Fruit fly (Drosophila melanogaster) whole organism, pupa: ENCODE results near the gene CG3630.

ENCODE experiments used
- CG10348 ChIP-seq: fragments of 200-800 bp; sonication (Bioruptor generic); IDR thresholded peaks from 2 replicates; pipeline ENCODE4 v1.3.6; 2022; ENCODE audit warnings: missing biosample characterization, missing genetic modification characterization
- CG12605 ChIP-seq: fragments of 200-800 bp; sonication (Bioruptor generic); IDR thresholded peaks from 2 replicates; pipeline ENCODE4 v1.3.6; 2022; ENCODE audit warnings: missing biosample characterization, missing genetic modification characterization
- CG13204 ChIP-seq: fragments of 200-800 bp; sonication (Bioruptor generic); optimal IDR thresholded peaks from 2 replicates; lab custom pipeline; 2018; ENCODE audit warnings: missing biosample characterization, mild to moderate bottlenecking, missing genetic modification characterization, moderate library complexity
- CG14655 ChIP-seq: fragments of 200-800 bp; sonication (Bioruptor generic); optimal IDR thresholded peaks from 3 replicates; lab custom pipeline; 2017; ENCODE audit warnings: mild to moderate bottlenecking, missing biosample characterization, missing genetic modification reagents, missing genetic modification characterization
- CG15710 ChIP-seq: fragments of 200-800 bp; sonication (Bioruptor generic); optimal IDR thresholded peaks from 2 replicates; lab custom pipeline; 2018; ENCODE audit warnings: missing biosample characterization, mild to moderate bottlenecking, missing genetic modification characterization, moderate library complexity
- CG17806 ChIP-seq: fragments of 200-800 bp; sonication (Bioruptor generic); optimal IDR thresholded peaks from 2 replicates; lab custom pipeline; 2018; ENCODE audit warnings: missing biosample characterization, mild to moderate bottlenecking, missing genetic modification characterization, moderate library complexity
- CG32121 ChIP-seq: fragments of 200-800 bp; sonication (Bioruptor generic); IDR thresholded peaks from 2 replicates; pipeline ENCODE4 v1.3.6; 2022; ENCODE audit warnings: missing biosample characterization, missing genetic modification characterization
- CG34367 ChIP-seq: fragments of 200-800 bp; sonication (Bioruptor generic); optimal IDR thresholded peaks from 2 replicates; lab custom pipeline; 2018; ENCODE audit warnings: missing biosample characterization, mild to moderate bottlenecking, missing genetic modification characterization
- CG4496 ChIP-seq: fragments of 200-800 bp; sonication (Bioruptor generic); IDR thresholded peaks from 3 replicates; pipeline ENCODE4 v1.3.6; 2022; ENCODE audit warnings: missing biosample characterization, missing genetic modification characterization
- CG8159 ChIP-seq: fragments of 200-800 bp; sonication (Bioruptor generic); optimal IDR thresholded peaks from 3 replicates; lab custom pipeline; 2018; ENCODE audit warnings: missing biosample characterization, mild to moderate bottlenecking, missing genetic modification characterization, moderate library complexity
- CG8301 ChIP-seq: fragments of 200-800 bp; sonication (Bioruptor generic); optimal IDR thresholded peaks from 2 replicates; lab custom pipeline; 2018; ENCODE audit warnings: missing biosample characterization, mild to moderate bottlenecking, missing genetic modification characterization
- CG9948 ChIP-seq: fragments of 200-800 bp; sonication (Bioruptor generic); optimal IDR thresholded peaks from 2 replicates; lab custom pipeline; 2018; ENCODE audit warnings: missing biosample characterization, mild to moderate bottlenecking, missing genetic modification characterization, moderate library complexity
- D1 ChIP-seq: fragments of 200-800 bp; sonication (Bioruptor generic); optimal IDR thresholded peaks from 2 replicates; lab custom pipeline; 2018; ENCODE audit warnings: missing biosample characterization, mild to moderate bottlenecking, missing genetic modification characterization, moderate library complexity
- EcR ChIP-seq: fragments of 200-800 bp; sonication (Bioruptor generic); optimal IDR thresholded peaks from 3 replicates; lab custom pipeline; 2019; ENCODE audit warnings: missing biosample characterization, missing genetic modification characterization, mild to moderate bottlenecking, moderate library complexity, missing genetic modification reagents
- Ets98B ChIP-seq: fragments of 200-800 bp; sonication (Bioruptor generic); IDR thresholded peaks from 2 replicates; pipeline ENCODE4 v1.3.6; 2022; ENCODE audit warnings: missing biosample characterization, missing genetic modification characterization
- Pif1A ChIP-seq: fragments of 200-800 bp; sonication (Bioruptor generic); optimal IDR thresholded peaks from 3 replicates; lab custom pipeline; 2016; ENCODE audit warnings: missing biosample characterization, missing genetic modification characterization
- Pif1B ChIP-seq: fragments of 200-800 bp; sonication (Bioruptor generic); optimal IDR thresholded peaks from 3 replicates; lab custom pipeline; 2016; ENCODE audit warnings: missing biosample characterization, missing genetic modification characterization
- Snoo ChIP-seq: fragments of 200-800 bp; sonication (Bioruptor generic); optimal IDR thresholded peaks from 3 replicates; lab custom pipeline; 2017; ENCODE audit warnings: missing biosample characterization, mild to moderate bottlenecking, missing genetic modification characterization, inconsistent platforms
- fd96Ca ChIP-seq: fragments of 200-800 bp; sonication (Bioruptor generic); IDR thresholded peaks from 3 replicates; pipeline ENCODE4 v1.3.6; 2022; ENCODE audit warnings: missing biosample characterization, missing genetic modification characterization
- gl ChIP-seq: fragments of 200-800 bp; sonication (Bioruptor generic); optimal IDR thresholded peaks from 2 replicates; lab custom pipeline; 2018; ENCODE audit warnings: missing biosample characterization, mild to moderate bottlenecking, missing genetic modification characterization
- rn ChIP-seq: fragments of 200-800 bp; sonication (Bioruptor generic); IDR thresholded peaks from 2 replicates; pipeline ENCODE4 v1.3.6; 2022; ENCODE audit warnings: missing biosample characterization, missing genetic modification characterization

CG3630 gene

DNA sequence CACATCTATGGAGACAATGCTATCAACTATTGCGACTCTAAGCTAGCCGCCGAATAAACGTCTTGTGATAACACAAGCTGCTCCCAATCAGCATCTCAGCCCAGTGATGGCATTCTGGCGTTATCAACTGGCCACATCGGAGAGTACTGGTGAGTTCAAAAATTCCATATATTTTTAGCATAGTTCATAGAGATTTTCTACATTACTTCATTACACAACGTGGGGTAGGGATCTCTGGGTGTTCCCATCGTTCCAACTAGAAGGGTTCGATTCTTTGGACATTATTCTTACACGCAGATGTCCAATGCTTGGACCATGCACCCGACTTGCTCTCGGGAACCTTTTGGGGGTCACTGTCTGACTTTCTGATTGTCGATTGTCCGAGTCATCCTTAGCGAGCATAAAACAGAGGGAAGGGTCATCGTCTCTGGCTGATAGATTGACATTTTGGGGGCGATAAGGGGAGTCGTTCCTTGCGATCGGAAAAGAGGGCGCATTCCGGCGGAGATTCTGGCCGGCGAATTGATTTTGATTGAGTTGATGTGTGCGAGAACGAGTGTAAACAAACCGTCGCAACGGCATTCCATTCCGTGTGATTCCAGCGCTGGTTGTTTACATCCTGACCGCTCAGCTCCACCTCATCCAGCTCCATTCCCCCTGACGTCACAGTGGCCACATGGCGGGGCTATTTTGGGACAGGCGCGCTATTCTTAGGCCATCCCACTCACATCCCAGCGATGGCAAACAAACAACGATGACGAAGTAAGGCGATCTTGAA, at the start of gene CG3630, which contains the start of gene Cyp4d1:
Gene CG3630, plus strand, starts transcription at position 67 of the 778 bp plus-strand sequence.
Gene Cyp4d1, minus strand, starts transcription at position 51 of the 778 bp plus-strand sequence.
- TF ChIP-seq CG17806 (tag; lab: Kevin White, UChicago) (no peak), CG32121 (GFP tag; lab: Robert Waterston, UW) (no peak), CG8159 (no peak), Ets98B (GFP tag; lab: Robert Waterston, UW) (no peak), Pif1B (no peak), Snoo (tag; lab: Kevin White, UChicago) (no peak), CG34367 (tag; lab: Kevin White, UChicago) (no peak), CG10348 (GFP tag; lab: Robert Waterston, UW) (no peak), CG9948 (tag; lab: Kevin White, UChicago) (no peak), fd96Ca (GFP tag; lab: Robert Waterston, UW) (no peak), CG15710 (no peak), CG14655 (GFP tag; lab: Kevin White, UChicago) (no peak), rn (GFP tag; lab: Robert Waterston, UW) (no peak), CG8301 (no peak), Pif1A (GFP tag; lab: Kevin White, UChicago) (no peak), CG12605 (GFP tag; lab: Robert Waterston, UW) (no peak), D1 (tag; lab: Kevin White, UChicago) (no peak)

DNA sequence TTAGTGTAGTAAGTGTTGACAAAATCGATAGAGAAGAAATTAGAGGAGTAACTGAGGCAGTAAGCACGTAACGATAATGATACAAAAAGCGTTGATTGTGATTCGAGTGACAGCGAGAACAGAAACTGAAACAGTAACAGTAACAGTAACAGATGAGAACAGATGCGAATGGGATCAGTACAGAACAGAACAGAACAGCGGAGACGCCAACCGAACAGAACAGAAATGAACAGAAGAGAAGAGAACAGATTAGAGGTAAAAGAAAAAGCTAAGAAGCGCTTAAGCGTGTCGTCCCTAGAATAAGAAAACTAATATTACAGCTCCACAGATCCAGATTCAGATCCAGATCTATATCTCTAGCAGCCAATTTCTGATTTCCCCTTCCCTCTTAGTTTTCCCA, 49.3 kb upstream of the CG3630 start:
- TF ChIP-seq CG4496 (GFP tag; lab: Robert Waterston, UW) (no peak), CG8159 (no peak), CG10348 (GFP tag; lab: Robert Waterston, UW) (no peak)

DNA sequence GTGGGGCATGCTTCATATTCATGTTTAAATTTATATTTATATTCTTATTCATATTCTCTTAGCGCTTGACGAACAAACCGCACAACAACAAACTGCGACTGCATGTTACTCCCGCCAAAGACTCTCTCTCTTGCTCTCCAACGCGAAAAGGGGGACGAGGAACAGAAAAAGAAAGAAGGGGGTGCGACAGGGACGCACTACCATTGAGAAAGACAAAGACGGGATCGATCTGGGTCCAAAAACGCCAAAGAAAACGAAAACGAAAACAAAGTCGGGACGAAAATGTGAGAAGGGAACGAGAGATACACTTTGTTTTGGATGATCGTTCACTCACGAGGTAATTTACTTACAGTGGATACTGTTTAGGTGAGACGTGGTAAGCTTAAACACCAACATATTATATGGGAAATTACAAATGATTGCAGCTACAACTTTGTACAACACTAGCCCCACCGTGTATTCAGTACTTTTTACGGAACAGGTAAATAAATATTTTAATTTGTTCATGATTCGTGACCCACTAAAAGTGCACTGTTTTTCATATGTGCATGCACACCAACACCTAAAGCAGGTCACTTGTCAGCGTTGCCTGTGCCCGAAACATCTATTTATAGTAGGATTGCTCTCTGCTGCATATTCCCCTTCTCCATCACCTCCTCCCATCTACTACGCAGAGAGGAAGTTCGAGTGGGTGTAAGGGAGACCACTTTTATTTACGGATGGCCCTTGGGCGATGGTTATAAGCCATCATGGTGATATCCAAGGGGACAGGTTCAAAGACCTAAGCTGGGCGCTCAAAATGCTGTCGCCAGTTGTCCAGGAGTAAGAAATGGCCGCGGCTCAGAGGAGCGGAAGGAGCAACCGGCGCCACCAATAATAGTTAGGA, 40.0 kb upstream of the CG3630 start:
- TF ChIP-seq fd96Ca (GFP tag; lab: Robert Waterston, UW) (peak; percentile 51; the same call in 1 of the 3 replicates), CG17806 (tag; lab: Kevin White, UChicago) (peak; percentile 58), CG14655 (GFP tag; lab: Kevin White, UChicago) (no peak), CG10348 (GFP tag; lab: Robert Waterston, UW) (no peak), CG32121 (GFP tag; lab: Robert Waterston, UW) (peak; percentile 80), rn (GFP tag; lab: Robert Waterston, UW) (0 out of 2 replicates have a peak, but pooled peaks have one; percentile 35), CG9948 (tag; lab: Kevin White, UChicago) (peak; percentile 63), CG15710 (peak; percentile 68), CG8159 (peak; percentile 71), EcR (peak; percentile 40), Snoo (tag; lab: Kevin White, UChicago) (peak; percentile 2), CG4496 (GFP tag; lab: Robert Waterston, UW) (peak; percentile 75), CG8301 (no peak), D1 (tag; lab: Kevin White, UChicago) (no peak), gl (peak; percentile 55), Ets98B (GFP tag; lab: Robert Waterston, UW) (peak; percentile 67), Pif1B (peak; percentile 57), CG12605 (GFP tag; lab: Robert Waterston, UW) (no peak), CG13204 (GFP tag; lab: Kevin White, UChicago) (peak; percentile 34), Pif1A (GFP tag; lab: Kevin White, UChicago) (peak; percentile 72), CG34367 (tag; lab: Kevin White, UChicago) (peak; percentile 53)

DNA sequence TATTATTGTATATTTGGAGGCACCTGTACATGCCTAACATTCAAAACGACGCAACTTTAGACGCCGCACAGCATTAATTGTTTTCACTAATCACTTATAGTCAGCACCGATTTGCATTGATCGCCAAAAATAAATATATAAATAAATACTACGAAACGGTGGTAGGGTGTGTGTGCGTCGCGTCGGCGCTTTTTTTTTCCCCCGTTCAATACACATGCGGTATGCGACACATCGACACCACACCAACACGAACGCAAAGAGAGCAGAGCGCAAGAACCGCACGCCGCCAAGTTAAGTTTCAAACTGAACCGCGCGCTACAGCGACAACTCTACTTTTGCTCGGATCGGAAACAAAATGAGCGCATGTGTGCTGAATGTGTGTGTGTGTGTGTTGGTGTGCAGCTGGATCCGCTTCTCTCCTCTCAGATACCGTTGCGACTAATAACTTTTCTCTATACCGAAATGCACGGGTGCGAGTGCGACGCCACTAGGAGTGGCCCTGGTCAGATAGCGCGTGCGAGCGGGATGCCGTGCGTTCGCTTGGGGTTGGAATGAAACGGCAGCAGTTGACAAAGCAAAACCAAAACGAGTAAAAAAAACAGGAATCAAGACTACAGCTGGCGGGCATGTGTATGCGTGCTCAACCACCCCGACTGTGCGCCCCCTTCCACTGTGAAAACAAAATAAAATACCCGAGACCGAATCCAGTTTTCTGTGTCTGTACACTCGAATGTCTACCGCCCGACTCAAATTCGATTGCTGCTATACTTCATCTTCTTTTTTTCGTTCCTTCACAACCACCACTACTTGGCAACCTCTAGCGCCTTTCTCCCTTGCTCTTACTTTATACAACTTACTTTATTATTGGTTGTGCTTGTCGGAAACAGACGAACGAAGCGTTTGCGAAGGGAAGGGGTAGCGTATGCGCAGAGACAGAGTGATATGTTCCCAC, 38.7 kb upstream of the CG3630 start, which contains the start of gene ph-d:
Gene ph-d, minus strand, starts transcription at position 274 of the 952 bp plus-strand sequence.
- TF ChIP-seq CG13204 (GFP tag; lab: Kevin White, UChicago) (peak; percentile 78), CG9948 (tag; lab: Kevin White, UChicago) (peak; percentile 24), CG32121 (GFP tag; lab: Robert Waterston, UW) (peak; percentile 88), CG8301 (peak; percentile 76), Snoo (tag; lab: Kevin White, UChicago) (peak; percentile 61), CG14655 (GFP tag; lab: Kevin White, UChicago) (peak; percentile 82), fd96Ca (GFP tag; lab: Robert Waterston, UW) (peak; percentile 89), CG12605 (GFP tag; lab: Robert Waterston, UW) (peak; percentile 88), rn (GFP tag; lab: Robert Waterston, UW) (peak; percentile 90), CG15710 (peak; percentile 69), CG34367 (tag; lab: Kevin White, UChicago) (peak; percentile 88), gl (peak; percentile 97), Pif1B (no peak), Ets98B (GFP tag; lab: Robert Waterston, UW) (peak; percentile 84), CG4496 (GFP tag; lab: Robert Waterston, UW) (peak; percentile 93), CG10348 (GFP tag; lab: Robert Waterston, UW) (no peak), D1 (tag; lab: Kevin White, UChicago) (no peak), Pif1A (GFP tag; lab: Kevin White, UChicago) (peak; percentile 29), CG17806 (tag; lab: Kevin White, UChicago) (peak; percentile 60), EcR (peak; percentile 10), CG8159 (peak; percentile 60)
- TF ChIP-seq, all 21 proteins: peak for 18
